Fruit fly (Drosophila melanogaster) whole organism, embryonic: Measurements from ENCODE around the gene CG42820.

Experiments used
- Asciz ChIP-seq: fragments of 200-800 bp; sonication (Bioruptor generic); optimal IDR thresholded peaks from 2 replicates; lab custom pipeline; 2017; ENCODE audit warnings: missing biosample characterization, mild to moderate bottlenecking, missing genetic modification characterization, missing genetic modification reagents
- Atf-2 ChIP-seq: fragments of 200-800 bp; sonication (Bioruptor generic); optimal IDR thresholded peaks from 2 replicates; lab custom pipeline; 2016; ENCODE audit warnings: missing biosample characterization, missing genetic modification characterization
- Blimp-1 ChIP-seq: fragments of 200-800 bp; sonication (Bioruptor generic); optimal IDR thresholded peaks from 3 replicates; lab custom pipeline; 2018; ENCODE audit warnings: missing biosample characterization, missing genetic modification characterization, mild to moderate bottlenecking, moderate library complexity, missing genetic modification reagents
- CG10267 ChIP-seq: fragments of 200-800 bp; sonication (Bioruptor generic); optimal IDR thresholded peaks from 2 replicates; lab custom pipeline; 2018; ENCODE audit warnings: missing biosample characterization, mild to moderate bottlenecking, missing genetic modification characterization, moderate library complexity
- CG10366 ChIP-seq: fragments of 200-800 bp; sonication (Bioruptor generic); IDR thresholded peaks from 2 replicates; pipeline ENCODE4 v1.3.6; 2022; ENCODE audit warnings: missing biosample characterization, missing genetic modification characterization
- CG10462 ChIP-seq: fragments of 200-800 bp; sonication (Bioruptor generic); optimal IDR thresholded peaks from 2 replicates; lab custom pipeline; 2016; ENCODE audit warnings: missing biosample characterization, missing genetic modification characterization
- CG12219 ChIP-seq: fragments of 200-800 bp; sonication (Bioruptor generic); optimal IDR thresholded peaks from 3 replicates; lab custom pipeline; 2018; ENCODE audit warnings: missing biosample characterization, mild to moderate bottlenecking, missing genetic modification characterization
- CG1233 ChIP-seq: fragments of 200-800 bp; sonication (Bioruptor generic); optimal IDR thresholded peaks from 4 replicates; lab custom pipeline; 2018; ENCODE audit warnings: missing biosample characterization, mild to moderate bottlenecking, missing genetic modification characterization
- CG14710 ChIP-seq: fragments of 200-800 bp; sonication (Bioruptor generic); optimal IDR thresholded peaks from 3 replicates; lab custom pipeline; 2019; ENCODE audit warnings: missing biosample characterization, mild to moderate bottlenecking, missing genetic modification characterization, moderate library complexity
- CG15011 ChIP-seq: fragments of 200-800 bp; sonication (Bioruptor generic); optimal IDR thresholded peaks from 3 replicates; lab custom pipeline; 2018; ENCODE audit warnings: missing biosample characterization, mild to moderate bottlenecking, missing genetic modification characterization
- CG1529 ChIP-seq: fragments of 200-800 bp; sonication (Bioruptor generic); optimal IDR thresholded peaks from 3 replicates; lab custom pipeline; 2018; ENCODE audit warnings: missing biosample characterization, missing genetic modification characterization
- CG1603 ChIP-seq: fragments of 200-800 bp; sonication (Bioruptor generic); optimal IDR thresholded peaks from 2 replicates; lab custom pipeline; 2019; ENCODE audit warnings: missing biosample characterization, mild to moderate bottlenecking, missing genetic modification characterization, moderate library complexity
- CG17568 ChIP-seq: fragments of 200-800 bp; sonication (Bioruptor generic); optimal IDR thresholded peaks from 2 replicates; lab custom pipeline; 2018; ENCODE audit warnings: missing biosample characterization, mild to moderate bottlenecking, missing genetic modification characterization, moderate library complexity
- CG17829 ChIP-seq: fragments of 200-800 bp; optimal IDR thresholded peaks from 2 replicates; lab custom pipeline; 2019; ENCODE audit warnings: missing biosample characterization, mild to moderate bottlenecking, missing genetic modification characterization, moderate library complexity
- CG18764 ChIP-seq: fragments of 200-800 bp; sonication (Bioruptor generic); optimal IDR thresholded peaks from 3 replicates; lab custom pipeline; 2016; ENCODE audit warnings: missing biosample characterization, missing genetic modification characterization
- CG2116 ChIP-seq: fragments of 200-800 bp; sonication (Bioruptor generic); optimal IDR thresholded peaks from 3 replicates; lab custom pipeline; 2018; ENCODE audit warnings: missing biosample characterization, mild to moderate bottlenecking, missing genetic modification characterization
- CG32772 ChIP-seq: fragments of 200-800 bp; sonication (Bioruptor generic); IDR thresholded peaks from 2 replicates; pipeline ENCODE4 v1.3.6; 2022; ENCODE audit warnings: missing biosample characterization, missing genetic modification characterization
- CG4707 ChIP-seq: fragments of 200-800 bp; sonication (Bioruptor generic); optimal IDR thresholded peaks from 2 replicates; lab custom pipeline; 2018; ENCODE audit warnings: missing biosample characterization, mild to moderate bottlenecking, missing genetic modification characterization, moderate library complexity
- CG4730 ChIP-seq: fragments of 200-800 bp; sonication (Bioruptor generic); IDR thresholded peaks from 2 replicates; pipeline ENCODE4 v1.3.6; 2022; ENCODE audit warnings: missing biosample characterization, missing genetic modification characterization
- CG5245 ChIP-seq: fragments of 200-800 bp; sonication (Bioruptor generic); optimal IDR thresholded peaks from 3 replicates; lab custom pipeline; 2016; ENCODE audit warnings: missing biosample characterization, missing genetic modification characterization
- CG6654 ChIP-seq: fragments of 200-800 bp; sonication (Bioruptor generic); optimal IDR thresholded peaks from 2 replicates; lab custom pipeline; 2017; ENCODE audit warnings: missing biosample characterization, mild to moderate bottlenecking, missing genetic modification characterization
- CG6689 ChIP-seq: fragments of 200-800 bp; sonication (Bioruptor generic); IDR thresholded peaks from 2 replicates; pipeline ENCODE4 v1.3.6; 2022; ENCODE audit warnings: missing biosample characterization, missing genetic modification characterization
- CG8281 ChIP-seq: fragments of 200-800 bp; sonication (Bioruptor generic); optimal IDR thresholded peaks from 2 replicates; lab custom pipeline; 2018; ENCODE audit warnings: missing biosample characterization, mild to moderate bottlenecking, missing genetic modification characterization, moderate library complexity
- CG8944 ChIP-seq: fragments of 200-800 bp; sonication (Bioruptor generic); optimal IDR thresholded peaks from 3 replicates; lab custom pipeline; 2016; ENCODE audit warnings: missing biosample characterization, missing genetic modification characterization
- CG9876 ChIP-seq: fragments of 200-800 bp; sonication (Bioruptor generic); optimal IDR thresholded peaks from 2 replicates; lab custom pipeline; 2016; ENCODE audit warnings: missing biosample characterization, missing genetic modification characterization
- CG9932 ChIP-seq: fragments of 200-800 bp; sonication (Bioruptor generic); IDR thresholded peaks from 2 replicates; pipeline ENCODE4 v1.3.6; 2022; ENCODE audit warnings: missing biosample characterization, missing genetic modification characterization
- CTCF ChIP-seq: fragments of 200-800 bp; sonication (Bioruptor generic); optimal IDR thresholded peaks from 2 replicates; lab custom pipeline; 2017; ENCODE audit warnings: missing biosample characterization, mild to moderate bottlenecking, missing genetic modification characterization, moderate library complexity
- Dbx ChIP-seq: fragments of 200-800 bp; sonication (Bioruptor generic); IDR thresholded peaks from 3 replicates; pipeline ENCODE4 v1.3.6; 2022; ENCODE audit warnings: missing biosample characterization, missing genetic modification characterization
- Dek ChIP-seq: fragments of 200-800 bp; sonication (Bioruptor generic); optimal IDR thresholded peaks from 3 replicates; lab custom pipeline; 2019; ENCODE audit warnings: missing biosample characterization, mild to moderate bottlenecking, missing genetic modification characterization, moderate library complexity
- Dip2 ChIP-seq: fragments of 200-800 bp; sonication (Bioruptor generic); IDR thresholded peaks from 2 replicates; pipeline ENCODE4 v1.3.6; 2022; ENCODE audit warnings: missing biosample characterization, missing genetic modification characterization
- Fer3 ChIP-seq: fragments of 200-800 bp; sonication (Bioruptor generic); optimal IDR thresholded peaks from 2 replicates; lab custom pipeline; 2018; ENCODE audit warnings: missing biosample characterization, mild to moderate bottlenecking, missing genetic modification characterization, moderate library complexity
- H15 ChIP-seq: fragments of 200-800 bp; sonication (Bioruptor generic); IDR thresholded peaks from 3 replicates; pipeline ENCODE4 v1.3.6; 2022; ENCODE audit warnings: missing biosample characterization, missing genetic modification characterization
- Hey ChIP-seq: fragments of 200-800 bp; sonication (Bioruptor generic); optimal IDR thresholded peaks from 3 replicates; lab custom pipeline; 2018; ENCODE audit warnings: missing biosample characterization, mild to moderate bottlenecking, missing genetic modification characterization
- HmgZ ChIP-seq: fragments of 200-800 bp; sonication (Bioruptor generic); optimal IDR thresholded peaks from 2 replicates; lab custom pipeline; 2018; ENCODE audit warnings: missing biosample characterization, mild to moderate bottlenecking, missing genetic modification characterization
- Lpt ChIP-seq: fragments of >200 bp; optimal IDR thresholded peaks from 2 replicates; lab custom pipeline; 2018; ENCODE audit warnings: missing biosample characterization, missing genetic modification characterization
- Poxn ChIP-seq: fragments of 200-800 bp; sonication (Bioruptor generic); IDR thresholded peaks from 2 replicates; pipeline ENCODE4 v1.3.6; 2022; ENCODE audit warnings: missing biosample characterization, missing genetic modification characterization
- ac ChIP-seq: fragments of 200-800 bp; sonication (Bioruptor generic); optimal IDR thresholded peaks from 3 replicates; lab custom pipeline; 2017; ENCODE audit warnings: missing biosample characterization, mild to moderate bottlenecking, missing genetic modification characterization
- btn ChIP-seq: fragments of 200-800 bp; sonication (Bioruptor generic); optimal IDR thresholded peaks from 2 replicates; lab custom pipeline; 2016; ENCODE audit warnings: missing biosample characterization, missing genetic modification characterization
- gcm2 ChIP-seq: fragments of 200-800 bp; sonication (Bioruptor generic); optimal IDR thresholded peaks from 2 replicates; lab custom pipeline; 2016; ENCODE audit warnings: missing biosample characterization, missing genetic modification characterization
- grau ChIP-seq: fragments of 200-800 bp; optimal IDR thresholded peaks from 3 replicates; lab custom pipeline; 2019; ENCODE audit warnings: missing biosample characterization, mild to moderate bottlenecking, missing genetic modification characterization, moderate library complexity
- gsb ChIP-seq: fragments of 200-800 bp; sonication (Bioruptor generic); IDR thresholded peaks from 2 replicates; pipeline ENCODE4 v1.3.6; 2022; ENCODE audit warnings: missing biosample characterization, missing genetic modification characterization
- jumu ChIP-seq: fragments of 200-800 bp; sonication (Bioruptor generic); optimal IDR thresholded peaks from 3 replicates; lab custom pipeline; 2016; ENCODE audit warnings: missing biosample characterization, missing genetic modification characterization
- ken ChIP-seq: fragments of 200-800 bp; sonication (Bioruptor generic); IDR thresholded peaks from 3 replicates; pipeline ENCODE4 v1.3.6; 2022; ENCODE audit warnings: missing biosample characterization, missing genetic modification characterization
- lov ChIP-seq, 2 experiments: fragments of 200-800 bp in 1 of 2; fragments of >200 bp in 1 of 2; sonication (Bioruptor generic) in 1 of 2; IDR thresholded peaks in 1 of 2; optimal IDR thresholded peaks in 1 of 2; 2 replicates in 1 of 2; 3 replicates in 1 of 2; pipeline versions ENCODE4 v1.3.6 to Lab custom; 2017 to 2022; ENCODE audit warnings: missing biosample characterization in 1 of 2, missing genetic modification characterization in 1 of 2
- pzg ChIP-seq: fragments of 200-800 bp; sonication (Bioruptor generic); optimal IDR thresholded peaks from 3 replicates; lab custom pipeline; 2018; ENCODE audit warnings: missing biosample characterization, mild to moderate bottlenecking, missing genetic modification characterization, moderate library complexity
- sens-2 ChIP-seq: fragments of 200-800 bp; sonication (Bioruptor generic); IDR thresholded peaks from 2 replicates; pipeline ENCODE4 v1.3.6; 2022; ENCODE audit warnings: missing biosample characterization, missing genetic modification characterization
- sr ChIP-seq: fragments of 200-800 bp; sonication (Bioruptor generic); IDR thresholded peaks from 3 replicates; pipeline ENCODE4 v1.3.6; 2022; ENCODE audit warnings: missing biosample characterization, missing genetic modification characterization
- stc ChIP-seq: fragments of 200-800 bp; sonication (Bioruptor generic); IDR thresholded peaks from 2 replicates; pipeline ENCODE4 v1.3.6; 2022; ENCODE audit warnings: missing biosample characterization, missing genetic modification characterization
- trh ChIP-seq: fragments of 200-800 bp; sonication (Bioruptor generic); optimal IDR thresholded peaks from 2 replicates; lab custom pipeline; 2016; ENCODE audit warnings: missing biosample characterization, missing genetic modification characterization
- unpg ChIP-seq: fragments of 200-800 bp; sonication (Bioruptor generic); optimal IDR thresholded peaks from 3 replicates; lab custom pipeline; 2018; ENCODE audit warnings: missing biosample characterization, mild to moderate bottlenecking, missing genetic modification characterization, moderate library complexity
- vvl ChIP-seq: fragments of 200-800 bp; sonication (Bioruptor generic); IDR thresholded peaks from 2 replicates; pipeline ENCODE4 v1.3.6; 2022; ENCODE audit warnings: missing biosample characterization, missing genetic modification characterization

Gene CG42820

dm6 chr2L:8382646-8383045 is 9.6 kb downstream of the CG42820 start, which contains the start of the genes CG13392 and Rcd4 (continued):
- TF ChIP-seq CG6689, result 0 out of 2 replicates have a peak, but pooled peaks have one; percentile 27
- peak; percentile 66 for TF ChIP-seq CG14710 (tag; lab: Kevin White, UChicago)
- peak; percentile 15; the same call in 1 of the 2 replicates for TF ChIP-seq CG32772
- TF ChIP-seq CG1603 (tag; lab: Kevin White, UChicago), result peak; percentile 85
- peak; percentile 97 for TF ChIP-seq CG10267 (tag; lab: Kevin White, UChicago)
- no peak for TF ChIP-seq sr (GFP tag; lab: Robert Waterston, UW)
- peak; percentile 56; the same call in 1 of the 3 replicates for TF ChIP-seq H15 (GFP tag; lab: Robert Waterston, UW)
- peak; percentile 97 for TF ChIP-seq CG2116 (GFP tag; lab: Kevin White, UChicago)
- TF ChIP-seq jumu (GFP tag; lab: Kevin White, UChicago), result peak; percentile 73
- no peak for TF ChIP-seq sens-2 (GFP tag; lab: Robert Waterston, UW)
- TF ChIP-seq Poxn, result no peak
- TF ChIP-seq CG10462 (GFP tag; lab: Kevin White, UChicago), result no peak
- no peak for TF ChIP-seq CG8281
- TF ChIP-seq Dek, result peak; percentile 32
- TF ChIP-seq Fer3, result peak; percentile 73
- no peak for TF ChIP-seq Asciz (GFP tag; lab: Kevin White, UChicago)
- peak; percentile 94 for TF ChIP-seq grau (tag; lab: Kevin White, UChicago)
- TF ChIP-seq CG4730 (GFP tag; lab: Robert Waterston, UW), result 0 out of 2 replicates have a peak, but pooled peaks have one; percentile 28
- TF ChIP-seq Blimp-1, result peak; percentile 27
- peak; percentile 5 for TF ChIP-seq gcm2 (GFP tag; lab: Kevin White, UChicago)
- TF ChIP-seq gsb (GFP tag; lab: Robert Waterston, UW), result 0 out of 2 replicates have a peak, but pooled peaks have one; percentile 13
- TF ChIP-seq CG18764, result peak; percentile 70
- TF ChIP-seq vvl (GFP tag; lab: Robert Waterston, UW), result peak; percentile 87
- TF ChIP-seq pzg, result peak; percentile 87
- no peak for TF ChIP-seq Lpt (GFP tag; lab: Kevin White, UChicago)
- TF ChIP-seq trh (GFP tag; lab: Kevin White, UChicago), result no peak
- peak; percentile 42 for TF ChIP-seq CG12219 (GFP tag; lab: Kevin White, UChicago)
- peak; percentile 31 for TF ChIP-seq Atf-2 (GFP tag; lab: Kevin White, UChicago)
- peak; percentile 71 for TF ChIP-seq Dbx
- TF ChIP-seq CG9932 (GFP tag; lab: Robert Waterston, UW), result peak; percentile 90
- no peak for TF ChIP-seq stc (GFP tag; lab: Robert Waterston, UW)
- TF ChIP-seq CG15011 (GFP tag; lab: Kevin White, UChicago), result no peak
- TF ChIP-seq HmgZ (tag; lab: Kevin White, UChicago), result peak; percentile 84
- TF ChIP-seq Hey, result no peak
- TF ChIP-seq CG17568 (GFP tag; lab: Kevin White, UChicago), result no peak
- peak; percentile 40 for TF ChIP-seq CG5245
- TF ChIP-seq CG10366, result peak; percentile 38; the same call in 1 of the 2 replicates
- TF ChIP-seq CG9876 (GFP tag; lab: Kevin White, UChicago), result peak; percentile 45
- TF ChIP-seq CG6654 (GFP tag; lab: Kevin White, UChicago), result peak; percentile 1
- peak; percentile 19 for TF ChIP-seq CG1233 (GFP tag; lab: Kevin White, UChicago)
- peak; percentile 71 for TF ChIP-seq ken (GFP tag; lab: Robert Waterston, UW)
- peak; percentile 70 for TF ChIP-seq CG17829 (tag; lab: Kevin White, UChicago)
- no peak for TF ChIP-seq ac (GFP tag; lab: Kevin White, UChicago)
- TF ChIP-seq CTCF (GFP tag; lab: Kevin White, UChicago), result peak; percentile 11
- TF ChIP-seq Dip2 (GFP tag; lab: Robert Waterston, UW), result no peak
- TF ChIP-seq CG4707, result peak; percentile 83
- TF ChIP-seq lov (optimal IDR thresholded peaks at IDR 0.05; lab: Kevin White, UChicago), result no peak
- TF ChIP-seq lov (GFP tag; IDR thresholded peaks at IDR 0.05; lab: Robert Waterston, UW), result no peak
- peak; percentile 49 for TF ChIP-seq unpg (GFP tag; lab: Kevin White, UChicago)
- peak; percentile 37 for TF ChIP-seq CG1529 (GFP tag; lab: Kevin White, UChicago)
- peak; percentile 56 for TF ChIP-seq CG8944 (GFP tag; lab: Kevin White, UChicago)
- peak; percentile 30 for TF ChIP-seq btn (GFP tag; lab: Kevin White, UChicago)
